Fruit fly (Drosophila melanogaster): ENCODE data around the gene CG9121.

DNA sequence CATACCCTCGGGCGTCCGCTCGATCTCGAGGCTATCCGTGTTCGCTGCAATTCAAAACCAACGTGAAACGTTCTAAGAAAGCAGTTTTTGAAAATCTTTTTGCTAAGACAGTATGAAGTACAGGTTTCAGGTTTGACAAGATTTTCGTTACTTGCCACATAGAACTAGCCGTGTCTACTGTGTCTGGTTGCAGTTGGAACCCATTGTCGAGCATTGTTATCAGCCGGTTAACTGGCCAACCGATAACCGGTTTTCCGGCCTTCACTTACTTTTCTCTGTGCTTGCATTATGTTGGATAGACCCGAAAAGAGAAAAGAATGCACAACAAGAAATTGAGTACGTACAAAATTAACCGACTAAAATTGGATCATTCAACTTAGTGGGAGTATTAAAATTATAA is 888 bp downstream of the CG9121 start:
- TF ChIP-seq Adf1 (GFP tag; IDR thresholded peaks at IDR 0.05) (no peak), lov (optimal IDR thresholded peaks at IDR 0.05) (no peak), lov (GFP tag; IDR thresholded peaks at IDR 0.05) (no peak), Ets97D (GFP tag; optimal IDR thresholded peaks at IDR 0.05) (no peak), Chrac-16 (GFP tag; optimal IDR thresholded peaks at IDR 0.05) (no peak), Doc2 (GFP tag; IDR thresholded peaks at IDR 0.05) (no peak), CG9797 (GFP tag; optimal IDR thresholded peaks at IDR 0.05) (no peak), Dip2 (GFP tag; IDR thresholded peaks at IDR 0.05) (no peak), amos (GFP tag; IDR thresholded peaks at IDR 0.05; ENCODE audit: partially characterized antibody) (no peak), Atf6 (GFP tag; IDR thresholded peaks at IDR 0.05) (no peak), eve (GFP tag; optimal IDR thresholded peaks at IDR 0.05) (no peak)

Measured in whole organism, embryonic.